Fruit fly (Drosophila melanogaster): ENCODE measurements around the gene Dtd.

Dtd gene

DNA sequence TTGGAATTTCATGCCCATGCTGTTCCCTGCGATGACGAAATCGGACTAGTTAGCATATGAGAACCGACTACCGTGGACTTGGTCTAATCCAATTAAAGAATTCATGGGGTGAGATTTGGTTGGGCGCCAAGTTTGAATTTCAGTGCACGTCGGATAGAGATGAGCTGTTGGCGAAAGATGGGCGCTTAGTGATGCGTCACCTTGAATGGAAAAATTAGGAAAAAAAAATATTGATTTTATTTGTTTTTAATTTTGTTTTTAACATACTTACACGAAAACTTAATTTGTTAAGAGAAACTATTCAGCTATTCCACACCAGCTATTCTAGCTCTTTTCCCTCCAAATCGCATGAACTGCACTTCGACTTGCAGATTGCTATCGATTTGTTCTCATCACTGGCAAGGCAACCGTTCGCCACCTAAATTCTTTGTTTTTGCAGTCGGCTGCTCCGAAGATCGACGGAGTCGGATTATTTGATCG is 8.2 kb upstream of the Dtd start, which contains the start of the genes ninaG and Sptz (continued):
- no peak for TF ChIP-seq D19A (tag; optimal IDR thresholded peaks at IDR 0.05)
- peak; percentile 76 for TF ChIP-seq btn (GFP tag; optimal IDR thresholded peaks at IDR 0.05)
- no peak for TF ChIP-seq Lpt (GFP tag; optimal IDR thresholded peaks at IDR 0.05)
- TF ChIP-seq ham (GFP tag; IDR thresholded peaks at IDR 0.05): peak; percentile 65; the same call in 1 of the 2 replicates
- peak; percentile 72 for TF ChIP-seq MTF-1 (GFP tag; optimal IDR thresholded peaks at IDR 0.05; ENCODE audit: borderline replicate concordance)
- peak; percentile 88 for TF ChIP-seq NFAT (GFP tag; IDR thresholded peaks at IDR 0.05)
- TF ChIP-seq HmgZ (tag; optimal IDR thresholded peaks at IDR 0.05): peak; percentile 95
- TF ChIP-seq knrl (GFP tag; IDR thresholded peaks at IDR 0.05; ENCODE audit: partially characterized antibody): peak; percentile 63
- TF ChIP-seq CG13894 (tag; optimal IDR thresholded peaks at IDR 0.05): no peak
- no peak for TF ChIP-seq h (optimal IDR thresholded peaks at IDR 0.05)
- no peak for TF ChIP-seq sqz (GFP tag; optimal IDR thresholded peaks at IDR 0.05)
- TF ChIP-seq ttk (GFP tag; IDR thresholded peaks at IDR 0.05): peak; percentile 95
- peak; percentile 96 for TF ChIP-seq Dip3 (GFP tag; optimal IDR thresholded peaks at IDR 0.05)
- TF ChIP-seq CG8944 (GFP tag; optimal IDR thresholded peaks at IDR 0.05): peak; percentile 96
- peak; percentile 91 for TF ChIP-seq cato (GFP tag; optimal IDR thresholded peaks at IDR 0.05; ENCODE audit: borderline replicate concordance)
- no peak for TF ChIP-seq dmrt99B (tag; optimal IDR thresholded peaks at IDR 0.05)
- peak; percentile 94 for TF ChIP-seq klu (GFP tag; IDR thresholded peaks at IDR 0.05)
- no peak for TF ChIP-seq usp (GFP tag; optimal IDR thresholded peaks at IDR 0.05)
- peak; percentile 98 for TF ChIP-seq Rfx (GFP tag; IDR thresholded peaks at IDR 0.05)
- peak; percentile 34 for TF ChIP-seq kah (GFP tag; optimal IDR thresholded peaks at IDR 0.05)
- TF ChIP-seq pfk (GFP tag; optimal IDR thresholded peaks at IDR 0.05): no peak
- TF ChIP-seq sna (GFP tag; IDR thresholded peaks at IDR 0.05; ENCODE audit: partially characterized antibody): peak; percentile 44; the same call in 1 of the 2 replicates
- TF ChIP-seq crp (GFP tag; optimal IDR thresholded peaks at IDR 0.05): peak in 1 of 2 experiments; percentile 78
- TF ChIP-seq ro (GFP tag; IDR thresholded peaks at IDR 0.05): peak; percentile 90
- peak; percentile 78 for TF ChIP-seq org-1 (GFP tag; optimal IDR thresholded peaks at IDR 0.05)
- no peak for TF ChIP-seq corto (GFP tag; optimal IDR thresholded peaks at IDR 0.05)
- no peak for TF ChIP-seq CG1529 (GFP tag; optimal IDR thresholded peaks at IDR 0.05)
- no peak for TF ChIP-seq hth (optimal IDR thresholded peaks at IDR 0.05)
- TF ChIP-seq eyg (GFP tag; optimal IDR thresholded peaks at IDR 0.05): peak; percentile 83
- TF ChIP-seq Ets65A (GFP tag): peak; percentile 100
- peak; percentile 85 for TF ChIP-seq CG1233 (GFP tag; optimal IDR thresholded peaks at IDR 0.05)
- TF ChIP-seq CTCF (GFP tag; optimal IDR thresholded peaks at IDR 0.05): no peak
- peak; percentile 73 for TF ChIP-seq p53 (GFP tag; optimal IDR thresholded peaks at IDR 0.05)
- TF ChIP-seq hbn (GFP tag; IDR thresholded peaks at IDR 0.05; ENCODE audit: partially characterized antibody): peak; percentile 34; the same call in 1 of the 2 replicates
- TF ChIP-seq bowl (GFP tag; IDR thresholded peaks at IDR 0.05): peak; percentile 80
- peak; percentile 93 for TF ChIP-seq ase (GFP tag; IDR thresholded peaks at IDR 0.05)
- TF ChIP-seq gt (GFP tag; IDR thresholded peaks at IDR 0.05): peak; percentile 87
- peak; percentile 92 for TF ChIP-seq Atf3 (GFP tag; optimal IDR thresholded peaks at IDR 0.05)
- peak; percentile 89 for TF ChIP-seq grau (tag; optimal IDR thresholded peaks at IDR 0.05)
- TF ChIP-seq nerfin-2 (GFP tag; IDR thresholded peaks at IDR 0.05; ENCODE audit: partially characterized antibody): no peak
- TF ChIP-seq nom (GFP tag; optimal IDR thresholded peaks at IDR 0.05): no peak
- TF ChIP-seq Mrtf (GFP tag; IDR thresholded peaks at IDR 0.05): peak; percentile 90
- TF ChIP-seq Gug (GFP tag; IDR thresholded peaks at IDR 0.05): peak; percentile 96
- peak; percentile 95 for TF ChIP-seq gem (tag; optimal IDR thresholded peaks at IDR 0.05)
- TF ChIP-seq crol (GFP tag; IDR thresholded peaks at IDR 0.05): peak; percentile 50; the same call in 1 of the 2 replicates
- TF ChIP-seq NfI (GFP tag; optimal IDR thresholded peaks at IDR 0.05): peak; percentile 90
- TF ChIP-seq zen2 (GFP tag; IDR thresholded peaks at IDR 0.05; ENCODE audit: partially characterized antibody): no peak; the same call in 2 of the 3 replicates
- peak in 1 of 2 experiments; percentile 93 for TF ChIP-seq bsh (GFP tag; optimal IDR thresholded peaks at IDR 0.05)
- TF ChIP-seq crc (GFP tag; optimal IDR thresholded peaks at IDR 0.05): peak; percentile 82
- peak; percentile 95 for TF ChIP-seq CG1647 (GFP tag; optimal IDR thresholded peaks at IDR 0.05)
- no peak for TF ChIP-seq CG8478 (optimal IDR thresholded peaks at IDR 0.05)
- TF ChIP-seq stwl (tag; optimal IDR thresholded peaks at IDR 0.05): no peak

Measured in whole organism, embryonic.